Worm (Caenorhabditis elegans) whole organism, young adult: ENCODE data around the gene Y49E10.21.

ENCODE experiments used
- B0019.2 ChIP-seq: fragments of 200-800 bp; sonication (Bioruptor generic); conservative IDR thresholded peaks from 2 replicates; pipeline ENCODE4 v1.3.6; 2022; ENCODE audit warnings: missing genetic modification reagents, missing genetic modification characterization, missing compliant biosample characterization
- B0336.3 ChIP-seq: fragments of 200-800 bp; sonication (Bioruptor generic); IDR thresholded peaks from 2 replicates; pipeline ENCODE4 v1.3.6; 2022; ENCODE audit warnings: missing genetic modification characterization, missing compliant biosample characterization
- C06A6.2 ChIP-seq: fragments of 200-800 bp; sonication (Bioruptor generic); conservative IDR thresholded peaks from 2 replicates; pipeline ENCODE4 v1.3.6; 2022; ENCODE audit warnings: missing genetic modification characterization, missing compliant biosample characterization
- C17E4.6 ChIP-seq: fragments of 200-800 bp; sonication (Bioruptor generic); IDR thresholded peaks from 2 replicates; pipeline ENCODE4 v1.3.6; 2022; ENCODE audit warnings: missing genetic modification reagents, missing genetic modification characterization, missing compliant biosample characterization
- F33H1.4 ChIP-seq: fragments of 200-800 bp; sonication (Bioruptor generic); IDR thresholded peaks from 2 replicates; pipeline ENCODE4 v1.3.6; 2022; ENCODE audit warnings: missing genetic modification reagents, missing genetic modification characterization, missing compliant biosample characterization
- F49E8.2 ChIP-seq: sonication (generic microtip); optimal IDR thresholded peaks from 3 replicates; lab custom pipeline; 2017; ENCODE audit warnings: missing genetic modification characterization, mild to moderate bottlenecking, missing compliant biosample characterization, antibody characterized with exemption, moderate library complexity; ENCODE audit not compliant: insufficient read depth
- K11D2.4 ChIP-seq: fragments of 200-800 bp; sonication (Bioruptor generic); IDR thresholded peaks from 2 replicates; pipeline ENCODE4 v1.3.6; 2022; ENCODE audit warnings: missing genetic modification reagents, missing genetic modification characterization, missing compliant biosample characterization
- K12H6.12 ChIP-seq: fragments of 200-800 bp; sonication (Bioruptor generic); optimal IDR thresholded peaks from 2 replicates; lab custom pipeline; 2018; ENCODE audit warnings: mild to moderate bottlenecking, missing genetic modification characterization, missing compliant biosample characterization
- Y53F4B.3 ChIP-seq: fragments of 200-800 bp; sonication (Bioruptor generic); IDR thresholded peaks from 2 replicates; pipeline ENCODE4 v1.3.6; 2022; ENCODE audit warnings: missing genetic modification reagents, missing genetic modification characterization, missing compliant biosample characterization
- Y67H2A.10 ChIP-seq: fragments of 200-800 bp; sonication (Bioruptor generic); conservative IDR thresholded peaks from 2 replicates; pipeline ENCODE4 v1.3.6; 2022; ENCODE audit warnings: missing genetic modification reagents, missing genetic modification characterization, missing compliant biosample characterization
- Y95B8A.8 ChIP-seq: fragments of 200-800 bp; sonication (Bioruptor generic); IDR thresholded peaks from 2 replicates; pipeline ENCODE4 v1.3.6; 2022; ENCODE audit warnings: missing genetic modification reagents, missing genetic modification characterization, missing compliant biosample characterization
- akir-1 ChIP-seq: fragments of 200-800 bp; sonication (Bioruptor generic); optimal IDR thresholded peaks from 2 replicates; lab custom pipeline; 2018; ENCODE audit warnings: mild to moderate bottlenecking, missing genetic modification characterization, moderate library complexity, missing compliant biosample characterization
- aptf-2 ChIP-seq: fragments of 200-800 bp; sonication (Bioruptor generic); conservative IDR thresholded peaks from 2 replicates; pipeline ENCODE4 v1.3.6; 2022; ENCODE audit warnings: missing genetic modification reagents, missing genetic modification characterization, missing compliant biosample characterization
- attf-5 ChIP-seq: fragments of 200-800 bp; sonication (Bioruptor generic); optimal IDR thresholded peaks from 2 replicates; lab custom pipeline; 2018; ENCODE audit warnings: mild to moderate bottlenecking, missing genetic modification characterization, missing compliant biosample characterization
- ceh-27 ChIP-seq: fragments of 200-800 bp; sonication (Bioruptor generic); optimal IDR thresholded peaks from 2 replicates; lab custom pipeline; 2018; ENCODE audit warnings: mild to moderate bottlenecking, missing genetic modification characterization, moderate library complexity, missing compliant biosample characterization
- ceh-58 ChIP-seq: fragments of 200-800 bp; sonication (Bioruptor generic); IDR thresholded peaks from 2 replicates; pipeline ENCODE4 v1.3.6; 2022; ENCODE audit warnings: missing genetic modification characterization, missing compliant biosample characterization
- ceh-91 ChIP-seq: fragments of 200-800 bp; sonication (Bioruptor generic); IDR thresholded peaks from 2 replicates; pipeline ENCODE4 v1.3.6; 2022; ENCODE audit warnings: missing genetic modification reagents, missing genetic modification characterization, missing compliant biosample characterization
- dpl-1 ChIP-seq: fragments of 150-350 bp; optimal IDR thresholded peaks from 2 replicates; lab custom pipeline; 2014; ENCODE audit warnings: missing biosample characterization, missing genetic modification reagents, missing genetic modification characterization
- ekl-4 ChIP-seq: fragments of 200-800 bp; sonication (Bioruptor generic); IDR thresholded peaks from 2 replicates; pipeline ENCODE4 v1.3.6; 2022; ENCODE audit warnings: missing genetic modification reagents, missing genetic modification characterization, missing compliant biosample characterization
- hlh-12 ChIP-seq: sonication (generic microtip); optimal IDR thresholded peaks from 2 replicates; lab custom pipeline; 2016; ENCODE audit warnings: missing genetic modification characterization, missing compliant biosample characterization
- hsf-1 ChIP-seq: fragments of 200-800 bp; sonication (Bioruptor generic); IDR thresholded peaks from 2 replicates; pipeline ENCODE4 v1.3.6; 2022; ENCODE audit warnings: missing genetic modification reagents, missing genetic modification characterization, missing compliant biosample characterization
- lin-26 ChIP-seq: fragments of 200-800 bp; sonication (Bioruptor generic); IDR thresholded peaks from 2 replicates; pipeline ENCODE4 v1.3.6; 2022; ENCODE audit warnings: missing genetic modification reagents, missing genetic modification characterization, missing compliant biosample characterization
- lin-40 ChIP-seq: sonication (generic microtip); optimal IDR thresholded peaks from 2 replicates; lab custom pipeline; 2016; ENCODE audit warnings: missing genetic modification characterization, mild to moderate bottlenecking, missing compliant biosample characterization, missing genotype, missing genetic modification reagents
- lin-54 ChIP-seq: fragments of 200-800 bp; sonication (Bioruptor generic); optimal IDR thresholded peaks from 2 replicates; lab custom pipeline; 2018; ENCODE audit warnings: mild to moderate bottlenecking, missing genetic modification characterization, missing compliant biosample characterization
- madf-3 ChIP-seq: fragments of 200-800 bp; sonication (Bioruptor generic); IDR thresholded peaks from 2 replicates; pipeline ENCODE4 v1.3.6; 2022; ENCODE audit warnings: missing genetic modification reagents, missing genetic modification characterization, missing compliant biosample characterization
- madf-8 ChIP-seq: fragments of 200-800 bp; sonication (Bioruptor generic); conservative IDR thresholded peaks from 2 replicates; pipeline ENCODE4 v1.3.6; 2022; ENCODE audit warnings: missing genetic modification reagents, missing genetic modification characterization, missing compliant biosample characterization
- mcd-1 ChIP-seq: fragments of 200-800 bp; sonication (Bioruptor generic); IDR thresholded peaks from 2 replicates; pipeline ENCODE4 v1.3.6; 2022; ENCODE audit warnings: missing genetic modification reagents, missing genetic modification characterization, missing compliant biosample characterization
- mel-28 ChIP-seq: sonication (generic microtip); optimal IDR thresholded peaks from 2 replicates; lab custom pipeline; 2016; ENCODE audit warnings: borderline replicate concordance, mild to moderate bottlenecking, missing genetic modification characterization, missing compliant biosample characterization
- mes-4 ChIP-seq: sonication (generic microtip); optimal IDR thresholded peaks from 2 replicates; lab custom pipeline; 2016; ENCODE audit warnings: missing genotype, missing genetic modification characterization, missing compliant biosample characterization
- nfya-2 ChIP-seq: fragments of 200-800 bp; sonication (Bioruptor generic); IDR thresholded peaks from 2 replicates; pipeline ENCODE4 v1.3.6; 2022; ENCODE audit warnings: missing genetic modification reagents, missing genetic modification characterization, missing compliant biosample characterization
- nfyb-1 ChIP-seq: fragments of 200-800 bp; sonication (Bioruptor generic); IDR thresholded peaks from 2 replicates; pipeline ENCODE4 v1.3.6; 2022; ENCODE audit warnings: missing genetic modification reagents, missing genetic modification characterization, missing compliant biosample characterization
- nhr-80 ChIP-seq: sonication (generic microtip); optimal IDR thresholded peaks from 2 replicates; lab custom pipeline; 2016; ENCODE audit warnings: missing genetic modification characterization, missing compliant biosample characterization
- nhr-90 ChIP-seq: sonication (generic microtip); optimal IDR thresholded peaks from 2 replicates; lab custom pipeline; 2016; ENCODE audit warnings: missing genotype, mild to moderate bottlenecking, missing genetic modification characterization, missing compliant biosample characterization
- pbrm-1 ChIP-seq: fragments of 200-800 bp; sonication (Bioruptor generic); IDR thresholded peaks from 2 replicates; pipeline ENCODE4 v1.3.6; 2022; ENCODE audit warnings: missing genetic modification reagents, missing genetic modification characterization, missing compliant biosample characterization
- pha-4 ChIP-seq: fragments of 150-350 bp; sonication (generic microtip); optimal IDR thresholded peaks from 2 replicates; lab custom pipeline; 2014; ENCODE audit warnings: missing biosample characterization, missing genetic modification reagents, missing genetic modification characterization
- repo-1 ChIP-seq: sonication (generic microtip); optimal IDR thresholded peaks from 2 replicates; lab custom pipeline; 2017; ENCODE audit warnings: mild to moderate bottlenecking, missing genetic modification characterization, missing compliant biosample characterization
- snpc-1.1 ChIP-seq: sonication (generic microtip); optimal IDR thresholded peaks from 2 replicates; lab custom pipeline; 2017; ENCODE audit warnings: missing genetic modification characterization, mild to moderate bottlenecking, missing compliant biosample characterization, antibody characterized with exemption, moderate library complexity, missing genotype, missing genetic modification reagents; ENCODE audit not compliant: insufficient read depth
- snpc-1.3 ChIP-seq: sonication (generic microtip); optimal IDR thresholded peaks from 2 replicates; lab custom pipeline; 2017; ENCODE audit warnings: missing genetic modification characterization, mild to moderate bottlenecking, missing compliant biosample characterization, antibody characterized with exemption, moderate library complexity, missing genotype, missing genetic modification reagents; ENCODE audit not compliant: insufficient read depth
- snpc-3.4 ChIP-seq: sonication (generic microtip); optimal IDR thresholded peaks from 2 replicates; lab custom pipeline; 2017; ENCODE audit warnings: missing genetic modification characterization, mild to moderate bottlenecking, missing compliant biosample characterization, antibody characterized with exemption, moderate library complexity, missing genotype, missing genetic modification reagents
- tbp1 ChIP-seq: fragments of 200-800 bp; sonication (Bioruptor generic); optimal IDR thresholded peaks from 2 replicates; lab custom pipeline; 2018; ENCODE audit warnings: mild to moderate bottlenecking, missing genetic modification characterization, missing compliant biosample characterization
- tbx-9 ChIP-seq: sonication (generic microtip); optimal IDR thresholded peaks from 2 replicates; lab custom pipeline; 2016; ENCODE audit warnings: borderline replicate concordance, missing genetic modification characterization, inconsistent platforms, missing compliant biosample characterization
- tlf-1 ChIP-seq: fragments of 200-800 bp; sonication (Bioruptor generic); optimal IDR thresholded peaks from 2 replicates; lab custom pipeline; 2018; ENCODE audit warnings: mild to moderate bottlenecking, missing genetic modification characterization, missing compliant biosample characterization
- unc-130 ChIP-seq: sonication (generic microtip); optimal IDR thresholded peaks from 2 replicates; lab custom pipeline; 2016; ENCODE audit warnings: missing genetic modification reagents, missing genetic modification characterization, missing compliant biosample characterization
- zim-3 ChIP-seq: sonication (generic microtip); optimal IDR thresholded peaks from 2 replicates; lab custom pipeline; 2017; ENCODE audit warnings: mild to moderate bottlenecking, missing genetic modification characterization, moderate library complexity, missing compliant biosample characterization
- ztf-26 ChIP-seq: sonication (generic microtip); optimal IDR thresholded peaks from 2 replicates; lab custom pipeline; 2017; ENCODE audit warnings: missing genetic modification characterization, missing compliant biosample characterization
- ztf-3 ChIP-seq: fragments of 200-800 bp; sonication (Bioruptor generic); optimal IDR thresholded peaks from 2 replicates; lab custom pipeline; 2018; ENCODE audit warnings: mild to moderate bottlenecking, missing genetic modification characterization, missing compliant biosample characterization

The Y49E10.21 gene

DNA sequence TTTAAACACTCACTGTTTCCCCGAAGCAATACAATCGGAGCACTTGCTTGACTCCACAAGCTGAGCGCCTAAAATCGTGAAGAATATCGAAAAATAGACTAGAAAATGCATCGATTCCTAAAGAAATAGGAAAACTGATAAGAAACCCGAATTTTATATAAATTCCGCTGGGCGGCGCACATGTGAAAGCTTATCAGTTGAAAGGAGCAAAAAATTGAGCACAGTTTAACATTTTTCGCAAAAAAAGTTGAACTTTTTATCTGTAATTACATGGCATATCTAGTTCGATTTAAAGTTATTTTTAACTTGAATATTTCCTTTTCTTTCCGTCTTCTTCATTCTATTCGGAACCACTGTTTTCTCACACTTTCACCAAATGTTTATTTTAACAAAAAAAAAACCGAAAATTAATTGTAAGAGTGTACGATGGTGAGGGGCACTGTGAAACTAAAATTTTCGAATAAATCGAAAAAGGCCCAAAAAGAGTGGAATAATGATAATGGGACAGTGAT, 11.3 kb upstream of the Y49E10.21 start, which contains the start of gene Y49E10.18:
TSS of gene Y49E10.18 (minus strand) at position 116 of the 512 bp plus-strand sequence.
- no peak for TF ChIP-seq pha-4 (tag; lab: Kevin White, UChicago)
- TF ChIP-seq ztf-26: no peak
- TF ChIP-seq hlh-12 (tag; lab: Kevin White, UChicago): no peak
- no peak for TF ChIP-seq nfya-2 (GFP tag; lab: Robert Waterston, UW)
- TF ChIP-seq attf-5: no peak
- peak; percentile 36 for TF ChIP-seq nhr-80

DNA sequence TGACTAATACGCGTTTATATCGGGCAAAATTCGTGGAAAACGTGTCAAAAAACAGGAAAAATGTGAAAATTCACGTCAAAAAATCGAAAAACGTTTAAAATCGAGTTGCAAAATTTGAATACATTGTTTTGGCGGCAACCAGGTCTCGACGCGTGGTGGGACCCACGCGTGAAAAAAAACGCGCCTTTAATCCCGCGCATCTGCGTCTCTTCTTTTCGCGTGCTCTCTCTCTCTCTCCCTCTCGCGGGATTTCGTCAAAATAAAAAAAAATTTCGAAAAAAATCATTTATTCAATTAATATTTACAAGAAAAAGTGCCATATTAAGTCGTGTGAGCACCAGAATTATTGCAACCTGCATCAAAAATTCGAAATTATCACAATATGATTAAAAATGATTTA, 4.1 kb upstream of the Y49E10.21 start, which contains the start of gene ani-1:
TSS of gene ani-1 (minus strand) at position 61 of the 400 bp plus-strand sequence.
- peak; percentile 83 for TF ChIP-seq mcd-1 (GFP tag; lab: Robert Waterston, UW)
- TF ChIP-seq B0336.3 (GFP tag; lab: Robert Waterston, UW): peak; percentile 62
- 0 out of 2 replicates have a peak, but pooled peaks have one; percentile 42 for TF ChIP-seq Y53F4B.3
- TF ChIP-seq lin-26 (GFP tag; lab: Robert Waterston, UW): 0 out of 2 replicates have a peak, but pooled peaks have one; percentile 8
- TF ChIP-seq snpc-1.3: peak; percentile 68
- TF ChIP-seq F33H1.4: peak; percentile 94
- no peak for TF ChIP-seq ceh-27 (GFP tag; lab: Kevin White, UChicago)
- TF ChIP-seq snpc-3.4: peak; percentile 68
- peak; percentile 61 for TF ChIP-seq ekl-4 (GFP tag; lab: Robert Waterston, UW)
- TF ChIP-seq madf-8 (GFP tag; lab: Robert Waterston, UW): peak; percentile 82
- 0 out of 2 replicates have a peak, but pooled peaks have one; percentile 30 for TF ChIP-seq aptf-2 (GFP tag; lab: Robert Waterston, UW)
- peak; percentile 89 for TF ChIP-seq lin-54 (GFP tag; lab: Kevin White, UChicago)
- TF ChIP-seq madf-3 (GFP tag; lab: Robert Waterston, UW): peak; percentile 89
- TF ChIP-seq nhr-90 (tag; lab: Kevin White, UChicago): no peak
- no peak for TF ChIP-seq zim-3
- TF ChIP-seq unc-130: peak; percentile 47
- TF ChIP-seq tbp1 (GFP tag; lab: Kevin White, UChicago): peak; percentile 57
- TF ChIP-seq nfyb-1: peak; percentile 65
- no peak for TF ChIP-seq ztf-3
- TF ChIP-seq repo-1 (tag; lab: Kevin White, UChicago): no peak
- TF ChIP-seq lin-40 (tag; lab: Kevin White, UChicago): peak; percentile 57
- TF ChIP-seq Y95B8A.8: peak; percentile 73; the same call in 1 of the 2 replicates
- no peak for TF ChIP-seq akir-1 (GFP tag; lab: Kevin White, UChicago)
- TF ChIP-seq mes-4 (tag; lab: Kevin White, UChicago): no peak
- TF ChIP-seq K12H6.12 (tag; lab: Kevin White, UChicago): peak; percentile 14
- TF ChIP-seq dpl-1: peak; percentile 87
- peak; percentile 38; the same call in 1 of the 2 replicates for TF ChIP-seq hsf-1 (GFP tag; lab: Robert Waterston, UW)
- TF ChIP-seq B0019.2: peak; percentile 80
- TF ChIP-seq ceh-58 (GFP tag; lab: Robert Waterston, UW): no peak
- peak; percentile 32; the same call in 1 of the 2 replicates for TF ChIP-seq C06A6.2
- 0 out of 2 replicates have a peak, but pooled peaks have one; percentile 32 for TF ChIP-seq Y67H2A.10 (GFP tag; lab: Robert Waterston, UW)
- 0 out of 2 replicates have a peak, but pooled peaks have one; percentile 48 for TF ChIP-seq pbrm-1
- peak; percentile 66; the same call in 1 of the 2 replicates for TF ChIP-seq K11D2.4 (GFP tag; lab: Robert Waterston, UW)
- peak; percentile 32 for TF ChIP-seq F49E8.2
- peak; percentile 76 for TF ChIP-seq tlf-1
- TF ChIP-seq tbx-9 (tag; lab: Kevin White, UChicago): no peak
- no peak for TF ChIP-seq mel-28
- peak; percentile 59; the same call in 1 of the 2 replicates for TF ChIP-seq C17E4.6
- TF ChIP-seq snpc-1.1 (tag; lab: Kevin White, UChicago): peak; percentile 56
- peak; percentile 85 for TF ChIP-seq ceh-91 (GFP tag; lab: Robert Waterston, UW)
